Worm (Caenorhabditis elegans): ENCODE results near the gene lbp-4.

Gene lbp-4

ce11 chrV:7778999-7779398 lies 41.4 kb upstream of the lbp-4 start:
- TF ChIP-seq hmg-4 (GFP tag; optimal IDR thresholded peaks at IDR 0.05) (no peak), tbx-11 (GFP tag; IDR thresholded peaks at IDR 0.05) (no peak), tra-4 (tag; optimal IDR thresholded peaks at IDR 0.05) (no peak)

- no peak for TF ChIP-seq scrt-1 (GFP tag; IDR thresholded peaks at IDR 0.05)
- TF ChIP-seq hmbx-1 (tag; optimal IDR thresholded peaks at IDR 0.05) = no peak
- no peak for TF ChIP-seq ceh-13 (GFP tag; optimal IDR thresholded peaks at IDR 0.05)
- no peak for TF ChIP-seq ceh-36 (tag; optimal IDR thresholded peaks at IDR 0.05)
- TF ChIP-seq tra-4 (tag; optimal IDR thresholded peaks at IDR 0.05) = no peak
- TF ChIP-seq aly-1 (tag; optimal IDR thresholded peaks at IDR 0.05) = no peak
- TF ChIP-seq flt-1 (GFP tag; IDR thresholded peaks at IDR 0.05) = no peak
- no peak for TF ChIP-seq pes-1 (GFP tag; IDR thresholded peaks at IDR 0.05)
- TF ChIP-seq ets-7 (tag; optimal IDR thresholded peaks at IDR 0.05) = no peak
- TF ChIP-seq tbx-11 (GFP tag; IDR thresholded peaks at IDR 0.05) = no peak
- TF ChIP-seq hmg-4 (GFP tag; optimal IDR thresholded peaks at IDR 0.05) = no peak
Measured at ce11 chrV:7781511-7781910, 38.9 kb upstream of the lbp-4 start, which contains the start of gene cyp-32A1. cyp-32A1 (plus strand) TSS chrV:7781811.

- no peak for TF ChIP-seq ets-7 (tag; optimal IDR thresholded peaks at IDR 0.05)
- no peak for TF ChIP-seq sea-1 (GFP tag; conservative IDR thresholded peaks at IDR 0.05)
- TF ChIP-seq ama-1 (optimal IDR thresholded peaks at IDR 0.05) = no peak
- no peak for TF ChIP-seq aly-1 (tag; optimal IDR thresholded peaks at IDR 0.05)
- TF ChIP-seq tbx-11 (GFP tag; IDR thresholded peaks at IDR 0.05) = no peak
- TF ChIP-seq F13C5.2 (tag; optimal IDR thresholded peaks at IDR 0.05) = no peak
- no peak for TF ChIP-seq scrt-1 (GFP tag; IDR thresholded peaks at IDR 0.05)
- no peak for TF ChIP-seq pes-1 (GFP tag; IDR thresholded peaks at IDR 0.05)
- TF ChIP-seq flt-1 (GFP tag; IDR thresholded peaks at IDR 0.05) = no peak
- TF ChIP-seq tbx-37 (GFP tag; conservative IDR thresholded peaks at IDR 0.05) = no peak
- no peak for TF ChIP-seq ceh-13 (GFP tag; optimal IDR thresholded peaks at IDR 0.05)
- TF ChIP-seq hmbx-1 (tag; optimal IDR thresholded peaks at IDR 0.05) = no peak
Measured at ce11 chrV:7785117-7785516, 35.3 kb upstream of the lbp-4 start, which contains the start of gene C26F1.1. C26F1.1 (plus strand) TSS chrV:7785417.

- TF ChIP-seq tra-4 (tag; optimal IDR thresholded peaks at IDR 0.05) (no peak), B0310.2 (tag; optimal IDR thresholded peaks at IDR 0.05) (no peak), hnd-1 (tag; optimal IDR thresholded peaks at IDR 0.05) (no peak), hmg-4 (GFP tag; optimal IDR thresholded peaks at IDR 0.05) (no peak), ceh-13 (GFP tag; optimal IDR thresholded peaks at IDR 0.05) (no peak)
Measured at ce11 chrV:7785885-7786284, 34.5 kb upstream of the lbp-4 start.

- no peak for TF ChIP-seq scrt-1 (GFP tag; IDR thresholded peaks at IDR 0.05)
- no peak for TF ChIP-seq pes-1 (GFP tag; IDR thresholded peaks at IDR 0.05)
- no peak for TF ChIP-seq hnd-1 (tag; optimal IDR thresholded peaks at IDR 0.05)
- no peak for TF ChIP-seq ets-7 (tag; optimal IDR thresholded peaks at IDR 0.05)
- TF ChIP-seq F13C5.2 (tag; optimal IDR thresholded peaks at IDR 0.05) = no peak
- no peak for TF ChIP-seq tbx-11 (GFP tag; IDR thresholded peaks at IDR 0.05)
Measured at ce11 chrV:7786639-7787038, 33.7 kb upstream of the lbp-4 start.

- TF ChIP-seq ets-7 (tag; optimal IDR thresholded peaks at IDR 0.05) = no peak
- no peak for TF ChIP-seq hnd-1 (tag; optimal IDR thresholded peaks at IDR 0.05)
- no peak for TF ChIP-seq sea-1 (GFP tag; conservative IDR thresholded peaks at IDR 0.05)
Measured at ce11 chrV:7793067-7793466, 27.3 kb upstream of the lbp-4 start, which contains the start of gene flp-21. flp-21 (plus strand) TSS chrV:7793367.

ce11 chrV:7798079-7798478 lies 22.3 kb upstream of the lbp-4 start, which contains the start of gene ZK742.7:
ZK742.7 (plus strand) TSS chrV:7798379.
- TF ChIP-seq hmbx-1 (tag; optimal IDR thresholded peaks at IDR 0.05) (no peak), tra-4 (tag; optimal IDR thresholded peaks at IDR 0.05) (no peak), ceh-36 (tag; optimal IDR thresholded peaks at IDR 0.05) (no peak), hnd-1 (tag; optimal IDR thresholded peaks at IDR 0.05) (no peak), sea-1 (GFP tag; conservative IDR thresholded peaks at IDR 0.05) (no peak), flt-1 (GFP tag; IDR thresholded peaks at IDR 0.05) (no peak), scrt-1 (GFP tag; IDR thresholded peaks at IDR 0.05) (no peak)

- TF ChIP-seq ceh-13 (GFP tag; optimal IDR thresholded peaks at IDR 0.05) = no peak
- no peak for TF ChIP-seq hmbx-1 (tag; optimal IDR thresholded peaks at IDR 0.05)
- no peak for TF ChIP-seq aly-1 (tag; optimal IDR thresholded peaks at IDR 0.05)
- no peak for TF ChIP-seq tbx-37 (GFP tag; conservative IDR thresholded peaks at IDR 0.05)
- TF ChIP-seq ama-1 (optimal IDR thresholded peaks at IDR 0.05) = no peak
- TF ChIP-seq ets-7 (tag; optimal IDR thresholded peaks at IDR 0.05) = no peak
- no peak for TF ChIP-seq pes-1 (GFP tag; IDR thresholded peaks at IDR 0.05)
- no peak for TF ChIP-seq F13C5.2 (tag; optimal IDR thresholded peaks at IDR 0.05)
Measured at ce11 chrV:7803563-7803962, 16.8 kb upstream of the lbp-4 start.

- TF ChIP-seq ets-7 (tag; optimal IDR thresholded peaks at IDR 0.05) (no peak), tra-4 (tag; optimal IDR thresholded peaks at IDR 0.05) (no peak), hmg-4 (GFP tag; optimal IDR thresholded peaks at IDR 0.05) (no peak), F13C5.2 (tag; optimal IDR thresholded peaks at IDR 0.05) (no peak), ama-1 (optimal IDR thresholded peaks at IDR 0.05) (no peak), sea-1 (GFP tag; conservative IDR thresholded peaks at IDR 0.05) (0 out of 2 replicates have a peak, but pooled peaks have one; percentile 55)
Measured at ce11 chrV:7804064-7804800, 16.1 kb upstream of the lbp-4 start, which contains the start of gene uvs-1. uvs-1 (minus strand) TSS chrV:7804208.
